Fruit fly (Drosophila melanogaster): Measurements from ENCODE around the gene mri.

dm6 chr3L:174501-174900 lies 25.5 kb upstream of the mri start:
- TF ChIP-seq insv (optimal IDR thresholded peaks at IDR 0.05) (no peak), ttk (optimal IDR thresholded peaks at IDR 0.05) (no peak), psq (optimal IDR thresholded peaks at IDR 0.05) (no peak), Myc (optimal IDR thresholded peaks at IDR 0.05) (no peak), h (optimal IDR thresholded peaks at IDR 0.05) (no peak)

All from Kc167 (cell line).